Worm (Caenorhabditis elegans) whole organism, L4 larva: Measurements from ENCODE around the gene C24D10.2.
A peak's percentile ranks its signal among the peaks of the same experiment; 100 is the strongest.

Source experiments
- T26A8.4 ChIP-seq: fragments of 200-800 bp; sonication (Bioruptor generic); IDR thresholded peaks from 2 replicates; pipeline ENCODE4 v1.3.6; 2022; ENCODE audit warnings: missing genetic modification characterization, missing compliant biosample characterization
- Y105C5A.15 ChIP-seq: fragments of 200-800 bp; sonication (Bioruptor generic); IDR thresholded peaks from 2 replicates; pipeline ENCODE4 v1.3.6; 2022; ENCODE audit warnings: missing genetic modification characterization, missing compliant biosample characterization
- Y5F2A.4 ChIP-seq: fragments of 200-800 bp; sonication (Bioruptor generic); optimal IDR thresholded peaks from 2 replicates; lab custom pipeline; 2018; ENCODE audit warnings: mild to moderate bottlenecking, missing genetic modification characterization, missing compliant biosample characterization
- aly-2 ChIP-seq: sonication (generic microtip); optimal IDR thresholded peaks from 2 replicates; lab custom pipeline; 2018; ENCODE audit warnings: missing biosample characterization, missing genetic modification characterization
- ama-1 ChIP-seq: fragments of 150-350 bp; optimal IDR thresholded peaks from 2 replicates; lab custom pipeline; 2014; ENCODE audit warnings: inconsistent platforms, mixed read lengths
- ceh-20 ChIP-seq: fragments of 200-800 bp; sonication (Bioruptor generic); IDR thresholded peaks from 2 replicates; pipeline ENCODE4 v1.3.6; 2022; ENCODE audit warnings: missing genetic modification reagents, missing genetic modification characterization, missing compliant biosample characterization
- ces-1 ChIP-seq: fragments of 150-350 bp; sonication (generic microtip); optimal IDR thresholded peaks from 4 replicates; lab custom pipeline; 2014; ENCODE audit warnings: missing biosample characterization, missing genetic modification reagents, missing genetic modification characterization
- daf-16 ChIP-seq, 3 experiments: sonication (generic microtip); optimal IDR thresholded peaks; 2 replicates each; lab custom pipeline; 2016 to 2017; ENCODE audit warnings: missing genetic modification characterization in 3 of 3, missing genetic modification reagents in 3 of 3, mild to moderate bottlenecking in 2 of 3, missing compliant biosample characterization in 2 of 3, missing biosample characterization in 1 of 3, moderate library complexity in 1 of 3
- daf-19 ChIP-seq: fragments of 200-800 bp; sonication (Bioruptor generic); conservative IDR thresholded peaks from 2 replicates; pipeline ENCODE4 v1.3.6; 2022; ENCODE audit warnings: missing genetic modification characterization, missing compliant biosample characterization
- dmd-6 ChIP-seq: fragments of 200-800 bp; sonication (Bioruptor generic); IDR thresholded peaks from 2 replicates; pipeline ENCODE4 v1.3.6; 2022; ENCODE audit warnings: missing genetic modification reagents, missing genetic modification characterization, missing compliant biosample characterization
- dmd-8 ChIP-seq: fragments of 200-800 bp; sonication (Bioruptor generic); IDR thresholded peaks from 2 replicates; pipeline ENCODE4 v1.3.6; 2022; ENCODE audit warnings: missing genetic modification characterization, missing compliant biosample characterization
- dpl-1 ChIP-seq: fragments of 150-350 bp; optimal IDR thresholded peaks from 2 replicates; lab custom pipeline; 2014; ENCODE audit warnings: missing biosample characterization, missing genetic modification reagents, missing genetic modification characterization
- duxl-1 ChIP-seq: sonication (generic microtip); optimal IDR thresholded peaks from 2 replicates; lab custom pipeline; 2016; ENCODE audit warnings: mild to moderate bottlenecking, missing genetic modification characterization, moderate library complexity, missing compliant biosample characterization; ENCODE audit not compliant: poor library complexity
- fkh-10 ChIP-seq: fragments of 150-350 bp; optimal IDR thresholded peaks from 2 replicates; lab custom pipeline; 2014; ENCODE audit warnings: missing biosample characterization, missing genetic modification reagents, missing genetic modification characterization
- hlh-11 ChIP-seq: fragments of 200-800 bp; sonication (Bioruptor generic); optimal IDR thresholded peaks from 2 replicates; lab custom pipeline; 2018; ENCODE audit warnings: mild to moderate bottlenecking, missing genetic modification characterization, missing compliant biosample characterization
- hlh-30 ChIP-seq: sonication (generic microtip); optimal IDR thresholded peaks from 2 replicates; lab custom pipeline; 2017; ENCODE audit warnings: antibody characterized with exemption, mild to moderate bottlenecking, missing genetic modification characterization, missing compliant biosample characterization; ENCODE audit not compliant: insufficient read depth
- lin-13 ChIP-seq: fragments of 150-350 bp; optimal IDR thresholded peaks from 2 replicates; lab custom pipeline; 2014; ENCODE audit warnings: missing biosample characterization, missing genetic modification reagents, missing genetic modification characterization
- lin-15B ChIP-seq: fragments of 150-350 bp; sonication (generic microtip); optimal IDR thresholded peaks from 3 replicates; lab custom pipeline; 2014; ENCODE audit warnings: missing biosample characterization, missing genetic modification characterization
- lin-38 ChIP-seq: fragments of 200-800 bp; sonication (Bioruptor generic); IDR thresholded peaks from 2 replicates; pipeline ENCODE4 v1.3.6; 2022; ENCODE audit warnings: missing genetic modification reagents, missing genetic modification characterization, missing compliant biosample characterization
- lin-39 ChIP-seq: fragments of 150-350 bp; optimal IDR thresholded peaks from 2 replicates; lab custom pipeline; 2014; ENCODE audit warnings: missing biosample characterization, missing genetic modification reagents, missing genetic modification characterization
- lir-3 ChIP-seq: sonication (generic microtip); optimal IDR thresholded peaks from 2 replicates; lab custom pipeline; 2016; ENCODE audit warnings: mild to moderate bottlenecking, missing genetic modification characterization, missing compliant biosample characterization
- lsy-2 ChIP-seq, 2 experiments: fragments of 150-350 bp in 1 of 2; sonication (generic microtip) in 1 of 2; optimal IDR thresholded peaks; 2 replicates each; lab custom pipeline; 2014 to 2017; ENCODE audit warnings: missing biosample characterization in 2 of 2, missing genetic modification characterization in 2 of 2
- mdl-1 ChIP-seq, 2 experiments: fragments of 150-350 bp in 1 of 2; sonication (generic microtip) in 1 of 2; optimal IDR thresholded peaks; 2 replicates each; lab custom pipeline; 2014 to 2017; ENCODE audit warnings: missing biosample characterization in 2 of 2, missing genetic modification characterization in 2 of 2
- mep-1 ChIP-seq: fragments of 150-350 bp; sonication (generic microtip); optimal IDR thresholded peaks from 3 replicates; lab custom pipeline; 2014; ENCODE audit warnings: missing biosample characterization, missing genetic modification characterization
- mes-2 ChIP-seq: sonication (generic microtip); optimal IDR thresholded peaks from 2 replicates; lab custom pipeline; 2016; ENCODE audit warnings: missing genotype, mild to moderate bottlenecking, missing genetic modification characterization, missing compliant biosample characterization; ENCODE audit not compliant: poor library complexity, severe bottlenecking
- mxl-2 ChIP-seq: fragments of 200-800 bp; sonication (Bioruptor generic); conservative IDR thresholded peaks from 2 replicates; pipeline ENCODE4 v1.3.6; 2022; ENCODE audit warnings: missing genetic modification reagents, missing genetic modification characterization, missing compliant biosample characterization
- mxl-3 ChIP-seq: fragments of 200-800 bp; sonication (Bioruptor generic); optimal IDR thresholded peaks from 2 replicates; lab custom pipeline; 2018; ENCODE audit warnings: mild to moderate bottlenecking, missing genetic modification characterization, missing compliant biosample characterization
- nhr-102 ChIP-seq: sonication (generic microtip); optimal IDR thresholded peaks from 2 replicates; lab custom pipeline; 2016; ENCODE audit warnings: mild to moderate bottlenecking, missing genetic modification characterization, moderate library complexity, missing compliant biosample characterization
- nhr-11 ChIP-seq: fragments of 150-350 bp; optimal IDR thresholded peaks from 2 replicates; lab custom pipeline; 2014; ENCODE audit warnings: missing biosample characterization, missing genetic modification characterization
- nhr-25 ChIP-seq: sonication (generic microtip); optimal IDR thresholded peaks from 2 replicates; lab custom pipeline; 2017; ENCODE audit warnings: missing genetic modification characterization, mild to moderate bottlenecking, missing compliant biosample characterization, antibody characterized with exemption, moderate library complexity, borderline replicate concordance; ENCODE audit not compliant: insufficient read depth
- nhr-28 ChIP-seq: fragments of 150-350 bp; optimal IDR thresholded peaks from 2 replicates; lab custom pipeline; 2014; ENCODE audit warnings: missing biosample characterization, missing genetic modification characterization
- nhr-6 ChIP-seq: fragments of 150-350 bp; optimal IDR thresholded peaks from 2 replicates; lab custom pipeline; 2014; ENCODE audit warnings: missing biosample characterization, missing genetic modification characterization
- nhr-77 ChIP-seq: fragments of 150-350 bp; optimal IDR thresholded peaks from 2 replicates; lab custom pipeline; 2014; ENCODE audit warnings: missing biosample characterization, missing genetic modification characterization
- pha-4 ChIP-seq, 2 experiments: fragments of 150-350 bp in 1 of 2; fragments of 200-800 bp in 1 of 2; sonication (Bioruptor generic) in 1 of 2; IDR thresholded peaks in 1 of 2; optimal IDR thresholded peaks in 1 of 2; 2 replicates each; pipeline versions ENCODE4 v1.3.6 to Lab custom; 2014 to 2022; ENCODE audit warnings: missing genetic modification characterization in 2 of 2, missing genetic modification reagents in 2 of 2, missing biosample characterization in 1 of 2, missing compliant biosample characterization in 1 of 2
- pqm-1 ChIP-seq: sonication (generic microtip); optimal IDR thresholded peaks from 2 replicates; lab custom pipeline; 2017; ENCODE audit warnings: missing biosample characterization, missing genetic modification characterization
- rbr-2 ChIP-seq: sonication (generic microtip); optimal IDR thresholded peaks from 2 replicates; lab custom pipeline; 2016; ENCODE audit warnings: missing genotype, missing genetic modification characterization, missing compliant biosample characterization
- set-16 ChIP-seq: fragments of 200-800 bp; sonication (Bioruptor generic); IDR thresholded peaks from 2 replicates; pipeline ENCODE4 v1.3.6; 2022; ENCODE audit warnings: missing genetic modification reagents, missing genetic modification characterization, missing compliant biosample characterization
- snpc-1.2 ChIP-seq: fragments of 200-800 bp; sonication (Bioruptor generic); IDR thresholded peaks from 2 replicates; pipeline ENCODE4 v1.3.6; 2022; ENCODE audit warnings: missing genetic modification reagents, missing genetic modification characterization, missing compliant biosample characterization
- spr-1 ChIP-seq: sonication (generic microtip); optimal IDR thresholded peaks from 2 replicates; lab custom pipeline; 2016; ENCODE audit warnings: mild to moderate bottlenecking, missing genetic modification characterization, missing compliant biosample characterization
- unc-62 ChIP-seq, 3 experiments: fragments of 150-350 bp in 1 of 3; sonication (generic microtip); optimal IDR thresholded peaks in 2 of 3; peaks in 1 of 3; 1 replicate in 1 of 3; 2 replicates in 2 of 3; lab custom pipeline; 2014 to 2017; ENCODE audit warnings: missing biosample characterization in 3 of 3, missing genetic modification characterization in 3 of 3, missing genetic modification reagents in 3 of 3, missing genotype in 1 of 3

C24D10.2 gene

ce11 chrIV:5200813-5201212 lies 37.7 kb downstream of the C24D10.2 start:
- TF ChIP-seq pqm-1 (no peak), nhr-77 (tag; lab: Kevin White, UChicago) (no peak), lir-3 (tag; lab: Kevin White, UChicago) (no peak), nhr-11 (tag; lab: Kevin White, UChicago) (peak; percentile 43), daf-19 (no peak), hlh-11 (no peak), mep-1 (tag; lab: Kevin White, UChicago) (no peak), mxl-2 (no peak), lin-39 (tag; lab: Kevin White, UChicago) (no peak)

ce11 chrIV:5202575-5202974 lies 39.4 kb downstream of the C24D10.2 start:
- TF ChIP-seq fkh-10 (GFP tag; lab: Kevin White, UChicago) (no peak), unc-62 (GFP tag; optimal IDR thresholded peaks at IDR 0.05 in 1 of 2; lab: Kevin White, UChicago) (peak in 1 of 2 experiments; percentile 67), unc-62 (tag; optimal IDR thresholded peaks at IDR 0.05; lab: Kevin White, UChicago) (no peak)

ce11 chrIV:5204573-5204972 lies 41.4 kb downstream of the C24D10.2 start, which contains the start of gene tni-4:
Gene tni-4 (plus strand): TSS chrIV:5204591.
- no peak for TF ChIP-seq duxl-1 (tag; lab: Kevin White, UChicago)
- peak in 1 of 2 experiments; percentile 92 for TF ChIP-seq unc-62 (GFP tag; optimal IDR thresholded peaks at IDR 0.05 in 1 of 2; lab: Kevin White, UChicago)
- TF ChIP-seq unc-62 (tag; optimal IDR thresholded peaks at IDR 0.05; lab: Kevin White, UChicago) = no peak

- TF ChIP-seq set-16 (GFP tag; lab: Robert Waterston, UW) = no peak
- TF ChIP-seq snpc-1.2 (GFP tag; lab: Robert Waterston, UW) = 0 out of 2 replicates have a peak, but pooled peaks have one; percentile 20
Observed at ce11 chrIV:5206716-5207115, 43.6 kb downstream of the C24D10.2 start.

- TF ChIP-seq mep-1 (tag; lab: Kevin White, UChicago) (peak; percentile 76), lin-13 (peak; percentile 84), ceh-20 (GFP tag; lab: Robert Waterston, UW) (no peak), spr-1 (tag; lab: Kevin White, UChicago) (no peak), lsy-2 (tag; optimal IDR thresholded peaks at IDR 0.05; lab: Kevin White, UChicago) (peak; percentile 25 to 81), T26A8.4 (GFP tag; lab: Robert Waterston, UW) (peak; percentile 61; the same call in 1 of the 2 replicates), Y105C5A.15 (GFP tag; lab: Robert Waterston, UW) (no peak), mdl-1 (tag; optimal IDR thresholded peaks at IDR 0.05; lab: Kevin White, UChicago) (peak in 1 of 2 experiments; percentile 49), nhr-11 (tag; lab: Kevin White, UChicago) (peak; percentile 94), unc-62 (GFP tag; optimal IDR thresholded peaks at IDR 0.05 in 1 of 2; lab: Kevin White, UChicago) (peak in 1 of 2 experiments; percentile 57), unc-62 (tag; optimal IDR thresholded peaks at IDR 0.05; lab: Kevin White, UChicago) (no peak), hlh-30 (tag; lab: Kevin White, UChicago) (peak; percentile 66), nhr-28 (peak; percentile 59), lin-15B (tag; lab: Kevin White, UChicago) (peak; percentile 84), mxl-3 (GFP tag; lab: Kevin White, UChicago) (peak; percentile 77), mes-2 (tag; lab: Kevin White, UChicago) (peak; percentile 86), snpc-1.2 (GFP tag; lab: Robert Waterston, UW) (peak; percentile 89), nhr-25 (tag; lab: Kevin White, UChicago) (peak; percentile 27), lin-38 (GFP tag; lab: Robert Waterston, UW) (peak; percentile 95), pqm-1 (peak; percentile 5), Y5F2A.4 (GFP tag; lab: Kevin White, UChicago) (no peak), dpl-1 (GFP tag; lab: Kevin White, UChicago) (peak; percentile 83), nhr-102 (tag; lab: Kevin White, UChicago) (peak; percentile 5), nhr-6 (tag; lab: Kevin White, UChicago) (peak; percentile 72), pha-4 (GFP tag; IDR thresholded peaks at IDR 0.05; lab: Robert Waterston, UW) (peak; percentile 27; the same call in 1 of the 2 replicates), pha-4 (tag; optimal IDR thresholded peaks at IDR 0.05; lab: Kevin White, UChicago) (peak; percentile 7), rbr-2 (tag; lab: Kevin White, UChicago) (peak; percentile 69), daf-16 (GFP tag; optimal IDR thresholded peaks at IDR 0.05; lab: Kevin White, UChicago) (peak in 1 of 2 experiments; percentile 33), daf-16 (tag; optimal IDR thresholded peaks at IDR 0.05; lab: Kevin White, UChicago) (peak; percentile 75), ama-1 (peak; percentile 16), dmd-8 (GFP tag; lab: Robert Waterston, UW) (no peak), dmd-6 (GFP tag; lab: Robert Waterston, UW) (no peak), ces-1 (GFP tag; lab: Kevin White, UChicago) (peak; percentile 15), aly-2 (tag; lab: Kevin White, UChicago) (no peak)
Observed at ce11 chrIV:5209390-5209789, 46.3 kb downstream of the C24D10.2 start, which contains the start of the genes Y59E9AL.36 and nbet-1. Gene Y59E9AL.36 (minus strand): TSS chrIV:5209481. Gene nbet-1 (plus strand): TSS chrIV:5209501.
